Fruit fly (Drosophila melanogaster): ENCODE results near the gene CG43335.

Gene CG43335

DNA sequence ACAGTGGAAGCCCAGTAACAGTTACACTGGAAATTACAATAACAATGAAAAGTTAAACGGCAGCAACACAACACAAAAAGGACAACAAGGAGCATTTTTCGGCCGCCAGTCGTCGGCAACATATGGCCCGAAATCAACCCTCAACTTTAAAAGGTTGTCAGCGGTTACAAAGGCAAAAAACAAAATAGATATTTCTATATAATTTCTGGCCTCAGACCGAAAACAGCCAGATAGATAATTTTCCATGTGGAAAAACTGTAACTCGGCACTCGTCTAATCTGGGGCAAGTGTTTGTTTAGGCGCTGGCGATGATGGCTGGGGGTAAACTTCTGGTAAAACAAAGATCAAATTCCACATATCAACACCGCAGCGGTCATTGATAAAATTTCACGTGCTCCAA is 38.0 kb downstream of the CG43335 start:
- TF ChIP-seq Dll (optimal IDR thresholded peaks at IDR 0.05) (no peak), EcR (GFP tag; optimal IDR thresholded peaks at IDR 0.05) (no peak), psq (optimal IDR thresholded peaks at IDR 0.05) (no peak), usp (GFP tag; optimal IDR thresholded peaks at IDR 0.05) (no peak), pan (optimal IDR thresholded peaks at IDR 0.05) (no peak), CG8478 (optimal IDR thresholded peaks at IDR 0.05) (no peak)

DNA sequence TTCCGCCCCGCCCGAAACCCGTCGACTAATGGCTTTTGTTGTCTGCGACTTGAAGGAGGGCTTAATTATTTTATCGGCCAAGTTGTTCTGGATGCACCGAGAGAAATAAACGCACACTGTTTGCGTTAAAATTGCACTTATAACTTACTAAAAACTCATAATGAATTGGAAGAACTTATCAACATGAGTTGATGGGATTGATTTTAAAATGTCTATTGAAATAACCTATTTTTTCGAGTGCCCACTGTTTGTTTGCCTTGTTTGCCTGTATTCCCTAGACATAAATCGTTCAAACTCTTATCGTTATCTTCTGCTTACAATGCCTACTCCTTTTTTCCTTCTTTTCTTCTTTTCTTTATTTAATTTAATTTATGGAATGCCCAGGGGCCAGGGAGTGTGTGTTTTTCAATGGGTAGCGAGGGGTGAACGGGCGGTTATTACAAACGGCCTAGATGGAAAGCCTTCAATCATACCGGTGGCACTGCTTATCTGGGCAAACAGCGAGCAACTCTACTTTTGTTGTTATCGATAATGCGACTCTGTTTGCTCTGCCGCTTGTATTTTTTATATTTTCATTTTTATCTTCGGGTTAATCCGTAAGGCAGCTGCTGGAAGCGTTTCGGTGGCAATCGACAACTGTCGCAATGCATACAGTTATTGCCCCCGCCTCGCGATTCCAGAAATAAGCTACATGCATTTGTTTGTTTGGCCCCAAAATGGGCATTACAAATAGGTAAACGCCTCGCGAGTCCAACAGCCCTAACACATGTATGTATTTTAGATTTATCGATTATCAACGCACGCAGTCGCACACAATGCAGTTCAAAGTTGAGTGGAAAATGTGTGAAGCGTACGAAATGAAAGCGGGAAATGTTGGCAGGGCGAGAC is 41.2 kb downstream of the CG43335 start:
- TF ChIP-seq CG8478 (optimal IDR thresholded peaks at IDR 0.05), result no peak

DNA sequence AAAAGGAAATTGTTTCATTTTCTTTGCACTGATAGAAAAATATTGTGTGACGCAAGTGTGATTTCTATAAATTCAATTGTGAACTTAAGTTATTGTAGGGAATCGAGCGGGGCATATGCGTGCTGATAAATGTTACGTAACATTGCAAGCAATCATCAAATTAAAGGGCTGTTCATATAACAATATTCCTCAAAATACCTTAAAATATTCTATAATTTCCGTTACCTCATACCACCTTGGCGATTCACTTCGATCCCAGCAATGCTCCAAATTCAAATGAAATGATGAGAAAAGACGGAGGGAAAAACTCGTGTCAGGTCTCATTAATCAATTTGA is 41.8 kb downstream of the CG43335 start:
- TF ChIP-seq psq (optimal IDR thresholded peaks at IDR 0.05) (no peak), Dll (optimal IDR thresholded peaks at IDR 0.05) (no peak), pan (optimal IDR thresholded peaks at IDR 0.05) (no peak), usp (GFP tag; optimal IDR thresholded peaks at IDR 0.05) (no peak), EcR (GFP tag; optimal IDR thresholded peaks at IDR 0.05) (no peak), CG8478 (optimal IDR thresholded peaks at IDR 0.05) (no peak)

DNA sequence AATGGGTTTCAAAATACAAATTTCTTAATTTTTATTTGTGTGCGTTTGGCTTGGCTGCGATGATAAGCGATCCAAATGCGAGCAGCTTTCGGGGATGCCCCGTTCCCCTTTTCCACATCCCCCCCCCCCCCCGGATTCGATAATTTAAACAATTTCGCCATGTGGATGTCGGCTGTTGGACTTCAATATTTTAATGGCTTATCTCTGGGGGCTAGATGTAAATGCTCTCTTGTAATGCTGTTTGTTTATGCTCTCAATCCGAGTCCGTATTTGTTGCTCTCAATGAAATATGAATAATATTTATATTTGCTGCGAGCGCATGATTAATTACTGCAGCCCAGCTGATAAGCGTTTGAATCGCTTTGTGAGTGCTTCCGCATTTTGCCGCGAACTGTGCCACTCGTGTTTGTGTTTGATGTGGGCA is 42.3 kb downstream of the CG43335 start:
- TF ChIP-seq usp (GFP tag; optimal IDR thresholded peaks at IDR 0.05) (no peak), psq (optimal IDR thresholded peaks at IDR 0.05) (no peak), CG8478 (optimal IDR thresholded peaks at IDR 0.05) (no peak), EcR (GFP tag; optimal IDR thresholded peaks at IDR 0.05) (no peak), pan (optimal IDR thresholded peaks at IDR 0.05) (no peak), Dll (optimal IDR thresholded peaks at IDR 0.05) (no peak)

DNA sequence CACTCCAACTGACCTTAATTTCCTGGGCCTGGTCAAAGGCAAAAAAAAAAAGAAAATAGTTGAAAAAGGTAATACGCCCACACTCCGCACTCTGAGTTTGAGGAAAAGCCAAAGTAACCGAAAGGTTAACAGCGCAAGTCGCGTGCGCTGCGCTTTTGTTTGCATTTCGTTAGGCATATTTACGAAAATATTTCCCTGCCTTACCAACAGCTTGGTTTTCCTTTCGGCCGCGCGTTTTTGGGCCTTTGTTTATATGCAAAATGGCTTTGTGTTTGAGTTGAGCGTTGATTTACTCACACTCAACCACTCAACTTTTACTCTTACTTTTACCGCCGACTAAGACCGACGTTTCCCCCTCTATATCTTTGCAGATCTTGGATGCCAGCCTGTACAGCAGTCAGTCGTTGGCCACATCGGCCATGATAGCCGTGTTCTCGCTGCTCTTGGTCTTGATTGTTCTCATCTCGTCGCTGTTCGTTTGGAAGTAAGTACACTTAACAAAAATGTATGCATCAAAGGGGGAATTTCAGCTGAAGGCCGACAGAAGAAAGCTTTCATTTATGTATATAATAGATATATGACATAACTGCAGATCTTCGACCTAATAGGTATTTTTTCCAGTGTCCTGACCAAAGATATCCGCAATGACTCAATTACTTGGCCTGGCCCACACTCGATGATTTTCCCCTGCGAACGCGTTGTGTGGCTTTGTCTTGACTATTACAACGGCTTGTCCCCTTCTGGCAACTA is 43.7 kb downstream of the CG43335 start:
- TF ChIP-seq Dll (optimal IDR thresholded peaks at IDR 0.05), result no peak
- no peak for TF ChIP-seq pan (optimal IDR thresholded peaks at IDR 0.05)

DNA sequence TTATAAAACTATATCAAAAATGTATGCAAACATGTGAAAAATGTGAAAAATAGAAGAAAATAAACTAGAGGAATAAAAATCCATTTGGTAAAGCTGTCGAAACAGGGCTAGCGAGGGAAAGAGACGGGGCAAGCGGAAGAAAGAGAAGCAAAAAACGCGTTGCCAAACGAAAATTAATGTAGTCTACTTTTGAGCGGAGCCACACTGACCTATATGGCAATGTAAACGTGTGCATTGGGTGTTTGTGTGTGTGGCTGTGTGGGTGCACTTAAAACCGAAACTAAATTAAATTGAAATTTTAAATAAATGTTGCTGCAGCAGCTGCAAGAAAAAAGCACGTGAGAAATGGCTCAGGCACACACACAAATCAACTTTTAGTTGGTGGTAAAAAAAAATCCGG is 44.7 kb downstream of the CG43335 start:
- no peak for TF ChIP-seq usp (GFP tag; optimal IDR thresholded peaks at IDR 0.05)
- TF ChIP-seq psq (optimal IDR thresholded peaks at IDR 0.05), result no peak
- no peak for TF ChIP-seq pan (optimal IDR thresholded peaks at IDR 0.05)
- TF ChIP-seq EcR (GFP tag; optimal IDR thresholded peaks at IDR 0.05), result no peak

DNA sequence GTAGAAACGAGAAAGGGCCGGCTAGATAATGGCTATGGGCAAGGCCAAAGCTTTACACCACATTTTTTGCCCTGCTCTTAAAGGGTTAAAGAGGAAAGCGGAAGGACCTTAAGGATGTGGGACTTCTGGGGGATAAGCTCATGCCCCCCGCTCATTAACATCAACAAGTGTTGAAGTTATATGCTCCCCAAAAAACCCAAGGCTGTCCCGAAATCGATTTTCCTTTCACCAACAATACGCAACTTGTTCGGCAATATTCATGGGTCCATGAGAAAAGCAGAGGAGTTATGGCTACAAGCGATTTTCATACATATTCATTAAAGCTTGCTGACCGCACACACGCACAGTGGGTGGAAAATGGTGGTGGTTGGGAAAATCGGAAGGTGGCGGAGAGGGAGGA is 45.4 kb downstream of the CG43335 start:
- TF ChIP-seq psq (optimal IDR thresholded peaks at IDR 0.05) (no peak), usp (GFP tag; optimal IDR thresholded peaks at IDR 0.05) (no peak), pan (optimal IDR thresholded peaks at IDR 0.05) (no peak), EcR (GFP tag; optimal IDR thresholded peaks at IDR 0.05) (no peak)
